Fruit fly (Drosophila melanogaster) whole organism, embryonic: Measurements from ENCODE around the gene dpr20.

Source experiments
- Abd-B ChIP-seq: fragments of 200-800 bp; sonication (Bioruptor generic); optimal IDR thresholded peaks from 2 replicates; lab custom pipeline; 2018; ENCODE audit warnings: missing biosample characterization, mild to moderate bottlenecking, missing genetic modification characterization, moderate library complexity
- Atf6 ChIP-seq: fragments of 200-800 bp; sonication (Bioruptor generic); IDR thresholded peaks from 2 replicates; pipeline ENCODE4 v1.3.6; 2022; ENCODE audit warnings: missing biosample characterization, missing genetic modification characterization
- Blimp-1 ChIP-seq: fragments of 200-800 bp; sonication (Bioruptor generic); optimal IDR thresholded peaks from 3 replicates; lab custom pipeline; 2018; ENCODE audit warnings: missing biosample characterization, missing genetic modification characterization, mild to moderate bottlenecking, moderate library complexity, missing genetic modification reagents
- CG10565 ChIP-seq: fragments of 200-800 bp; sonication (Bioruptor generic); optimal IDR thresholded peaks from 3 replicates; lab custom pipeline; 2016; ENCODE audit warnings: missing biosample characterization, mild to moderate bottlenecking, missing genetic modification characterization
- CG10654 ChIP-seq: fragments of 200-800 bp; sonication (Bioruptor generic); optimal IDR thresholded peaks from 2 replicates; lab custom pipeline; 2016; ENCODE audit warnings: missing biosample characterization, missing genetic modification characterization
- CG11085 ChIP-seq: fragments of 200-800 bp; sonication (Bioruptor generic); IDR thresholded peaks from 2 replicates; pipeline ENCODE4 v1.3.6; 2022; ENCODE audit warnings: missing biosample characterization, missing genetic modification characterization
- CG12071 ChIP-seq: fragments of 200-800 bp; sonication (Bioruptor generic); optimal IDR thresholded peaks from 3 replicates; lab custom pipeline; 2018; ENCODE audit warnings: missing biosample characterization, mild to moderate bottlenecking, missing genetic modification characterization
- CG13296 ChIP-seq: fragments of 200-800 bp; sonication (Bioruptor generic); optimal IDR thresholded peaks from 3 replicates; lab custom pipeline; 2018; ENCODE audit warnings: missing biosample characterization, mild to moderate bottlenecking, missing genetic modification characterization
- CG14441 ChIP-seq: fragments of 200-800 bp; sonication (Bioruptor generic); IDR thresholded peaks from 2 replicates; pipeline ENCODE4 v1.3.6; 2022; ENCODE audit warnings: missing biosample characterization, missing genetic modification characterization
- CG15073 ChIP-seq: fragments of 200-800 bp; sonication (Bioruptor generic); optimal IDR thresholded peaks from 2 replicates; lab custom pipeline; 2016; ENCODE audit warnings: missing biosample characterization, missing genetic modification characterization
- CG16779 ChIP-seq: fragments of 200-800 bp; sonication (Bioruptor generic); IDR thresholded peaks from 2 replicates; pipeline ENCODE4 v1.3.6; 2022; ENCODE audit warnings: missing biosample characterization, missing genetic modification characterization
- CG17802 ChIP-seq: fragments of 200-800 bp; sonication (Bioruptor generic); optimal IDR thresholded peaks from 2 replicates; lab custom pipeline; 2018; ENCODE audit warnings: missing biosample characterization, mild to moderate bottlenecking, missing genetic modification characterization, moderate library complexity
- CG31365 ChIP-seq: fragments of 200-800 bp; sonication (Bioruptor generic); optimal IDR thresholded peaks from 2 replicates; lab custom pipeline; 2018; ENCODE audit warnings: missing biosample characterization, mild to moderate bottlenecking, missing genetic modification characterization
- CG4854 ChIP-seq: fragments of 200-800 bp; sonication (Bioruptor generic); optimal IDR thresholded peaks from 2 replicates; lab custom pipeline; 2016; ENCODE audit warnings: missing biosample characterization, missing genetic modification characterization, inconsistent platforms
- CG8089 ChIP-seq: fragments of 200-800 bp; sonication (Bioruptor generic); optimal IDR thresholded peaks from 3 replicates; lab custom pipeline; 2016; ENCODE audit warnings: missing biosample characterization, missing genetic modification characterization
- CG9215 ChIP-seq: fragments of 200-800 bp; sonication (Bioruptor generic); IDR thresholded peaks from 2 replicates; pipeline ENCODE4 v1.3.6; 2022; ENCODE audit warnings: missing biosample characterization, missing genetic modification characterization
- CG9797 ChIP-seq: fragments of 200-800 bp; sonication (Bioruptor generic); optimal IDR thresholded peaks from 3 replicates; lab custom pipeline; 2018; ENCODE audit warnings: missing biosample characterization, mild to moderate bottlenecking, missing genetic modification characterization
- CTCF ChIP-seq: fragments of 200-800 bp; sonication (Bioruptor generic); optimal IDR thresholded peaks from 2 replicates; lab custom pipeline; 2017; ENCODE audit warnings: missing biosample characterization, mild to moderate bottlenecking, missing genetic modification characterization, moderate library complexity
- Dref ChIP-seq: fragments of 200-800 bp; sonication (Bioruptor generic); IDR thresholded peaks from 2 replicates; pipeline ENCODE4 v1.3.6; 2022; ENCODE audit warnings: missing biosample characterization, missing genetic modification characterization
- Eip74EF ChIP-seq, 2 experiments: fragments of 200-800 bp in 1 of 2; fragments of >200 bp in 1 of 2; sonication (Bioruptor generic) in 1 of 2; optimal IDR thresholded peaks; 2 replicates each; lab custom pipeline; 2017 to 2019; ENCODE audit warnings: missing biosample characterization in 2 of 2, missing genetic modification characterization in 2 of 2, mild to moderate bottlenecking in 1 of 2, moderate library complexity in 1 of 2
- Ets65A ChIP-seq: fragments of 200-800 bp; sonication (Bioruptor generic); peaks from one replicate; lab custom pipeline; 2016; ENCODE audit warnings: missing biosample characterization, missing genetic modification characterization
- Fer2 ChIP-seq: fragments of 200-800 bp; sonication (Bioruptor generic); optimal IDR thresholded peaks from 2 replicates; lab custom pipeline; 2018; ENCODE audit warnings: missing biosample characterization, mild to moderate bottlenecking, missing genetic modification characterization, moderate library complexity
- Hand ChIP-seq: fragments of 200-800 bp; sonication (Bioruptor generic); optimal IDR thresholded peaks from 2 replicates; lab custom pipeline; 2017; ENCODE audit warnings: mild to moderate bottlenecking, missing biosample characterization, missing genetic modification reagents, missing genetic modification characterization
- Hey ChIP-seq: fragments of 200-800 bp; sonication (Bioruptor generic); optimal IDR thresholded peaks from 3 replicates; lab custom pipeline; 2018; ENCODE audit warnings: missing biosample characterization, mild to moderate bottlenecking, missing genetic modification characterization
- Hmx ChIP-seq: fragments of 200-800 bp; sonication (Bioruptor generic); optimal IDR thresholded peaks from 2 replicates; lab custom pipeline; 2016; ENCODE audit warnings: missing biosample characterization, missing genetic modification characterization
- Hr51 ChIP-seq, 2 experiments: fragments of 200-800 bp; sonication (Bioruptor generic); optimal IDR thresholded peaks; 2 replicates in 1 of 2; 3 replicates in 1 of 2; lab custom pipeline; 2016 to 2018; ENCODE audit warnings: missing biosample characterization in 2 of 2, missing genetic modification characterization in 2 of 2, mild to moderate bottlenecking in 1 of 2, moderate library complexity in 1 of 2
- Nf-YA ChIP-seq: fragments of 200-800 bp; sonication (Bioruptor generic); IDR thresholded peaks from 2 replicates; pipeline ENCODE4 v1.3.6; 2022; ENCODE audit warnings: missing biosample characterization, missing genetic modification characterization
- NfI ChIP-seq: fragments of 200-800 bp; sonication (Bioruptor generic); optimal IDR thresholded peaks from 3 replicates; lab custom pipeline; 2018; ENCODE audit warnings: missing biosample characterization, mild to moderate bottlenecking, missing genetic modification characterization, moderate library complexity
- PHDP ChIP-seq: fragments of 200-800 bp; sonication (Bioruptor generic); optimal IDR thresholded peaks from 3 replicates; lab custom pipeline; 2018; ENCODE audit warnings: missing biosample characterization, mild to moderate bottlenecking, missing genetic modification characterization, moderate library complexity
- Pdp1 ChIP-seq, 2 experiments: fragments of 200-800 bp; sonication (Bioruptor generic); optimal IDR thresholded peaks; 3 replicates each; lab custom pipeline; 2016; ENCODE audit warnings: missing biosample characterization in 2 of 2, missing genetic modification characterization in 2 of 2, mild to moderate bottlenecking in 1 of 2, moderate library complexity in 1 of 2
- Sox100B ChIP-seq: fragments of 200-800 bp; sonication (Bioruptor generic); optimal IDR thresholded peaks from 3 replicates; lab custom pipeline; 2018; ENCODE audit warnings: missing biosample characterization, mild to moderate bottlenecking, missing genetic modification characterization
- Sry-δ ChIP-seq: fragments of 200-800 bp; sonication (Bioruptor generic); optimal IDR thresholded peaks from 2 replicates; lab custom pipeline; 2016; ENCODE audit warnings: missing biosample characterization, missing genetic modification characterization
- Vsx1 ChIP-seq: fragments of 200-800 bp; sonication (Bioruptor generic); optimal IDR thresholded peaks from 2 replicates; lab custom pipeline; 2017; ENCODE audit warnings: missing biosample characterization, mild to moderate bottlenecking, missing genetic modification characterization, missing genetic modification reagents
- ab ChIP-seq: fragments of 200-800 bp; sonication (Bioruptor generic); optimal IDR thresholded peaks from 2 replicates; lab custom pipeline; 2016; ENCODE audit warnings: missing biosample characterization, missing genetic modification characterization
- br ChIP-seq: fragments of >200 bp; optimal IDR thresholded peaks from 2 replicates; lab custom pipeline; 2017
- cwo ChIP-seq: fragments of 200-800 bp; sonication (Bioruptor generic); optimal IDR thresholded peaks from 3 replicates; lab custom pipeline; 2017; ENCODE audit warnings: missing biosample characterization, missing genetic modification characterization, mild to moderate bottlenecking, moderate library complexity, missing genetic modification reagents
- disco-r ChIP-seq: fragments of 200-800 bp; sonication (Bioruptor generic); optimal IDR thresholded peaks from 2 replicates; lab custom pipeline; 2016; ENCODE audit warnings: missing biosample characterization, missing genetic modification characterization
- ems ChIP-seq: fragments of 200-800 bp; sonication (Bioruptor generic); optimal IDR thresholded peaks from 3 replicates; lab custom pipeline; 2016; ENCODE audit warnings: missing biosample characterization, missing genetic modification characterization
- knrl ChIP-seq: fragments of 200-800 bp; sonication (Bioruptor generic); IDR thresholded peaks from 3 replicates; pipeline ENCODE4 v1.3.6; 2022; ENCODE audit warnings: missing biosample characterization, missing genetic modification characterization; ENCODE audit not compliant: partially characterized antibody
- lov ChIP-seq, 2 experiments: fragments of 200-800 bp in 1 of 2; fragments of >200 bp in 1 of 2; sonication (Bioruptor generic) in 1 of 2; IDR thresholded peaks in 1 of 2; optimal IDR thresholded peaks in 1 of 2; 2 replicates in 1 of 2; 3 replicates in 1 of 2; pipeline versions ENCODE4 v1.3.6 to Lab custom; 2017 to 2022; ENCODE audit warnings: missing biosample characterization in 1 of 2, missing genetic modification characterization in 1 of 2
- pho ChIP-seq: fragments of 200-800 bp; sonication (Bioruptor generic); optimal IDR thresholded peaks from 2 replicates; lab custom pipeline; 2016; ENCODE audit warnings: missing biosample characterization, missing genetic modification characterization
- prd ChIP-seq, 3 experiments: fragments of >200 bp in 2 of 3; fragments of 200-800 bp in 1 of 3; sonication (Bioruptor generic) in 1 of 3; optimal IDR thresholded peaks in 2 of 3; IDR thresholded peaks in 1 of 3; 2 replicates in 2 of 3; 3 replicates in 1 of 3; pipeline versions ENCODE4 v1.3.6 to Lab custom; 2017 to 2022; ENCODE audit warnings: missing biosample characterization in 1 of 3, missing genetic modification characterization in 1 of 3
- sisA ChIP-seq: fragments of 200-800 bp; sonication (Bioruptor generic); IDR thresholded peaks from 2 replicates; pipeline ENCODE4 v1.3.6; 2022; ENCODE audit warnings: missing biosample characterization, missing genetic modification characterization
- slbo ChIP-seq: fragments of 200-800 bp; sonication (Bioruptor generic); IDR thresholded peaks from 2 replicates; pipeline ENCODE4 v1.3.6; 2022; ENCODE audit warnings: missing biosample characterization, missing genetic modification characterization
- slou ChIP-seq: fragments of 200-800 bp; sonication (Bioruptor generic); optimal IDR thresholded peaks from 3 replicates; lab custom pipeline; 2016; ENCODE audit warnings: missing biosample characterization, missing genetic modification characterization
- sob ChIP-seq: fragments of 200-800 bp; sonication (Bioruptor generic); IDR thresholded peaks from 2 replicates; pipeline ENCODE4 v1.3.6; 2022; ENCODE audit warnings: missing biosample characterization, missing genetic modification characterization
- trh ChIP-seq: fragments of 200-800 bp; sonication (Bioruptor generic); optimal IDR thresholded peaks from 2 replicates; lab custom pipeline; 2016; ENCODE audit warnings: missing biosample characterization, missing genetic modification characterization
- ttk ChIP-seq: fragments of 200-800 bp; sonication (Bioruptor generic); IDR thresholded peaks from 2 replicates; pipeline ENCODE4 v2.1.2; 2022; ENCODE audit warnings: missing biosample characterization, missing genetic modification characterization
- zen ChIP-seq: fragments of 200-800 bp; sonication (Bioruptor generic); optimal IDR thresholded peaks from 3 replicates; lab custom pipeline; 2018; ENCODE audit warnings: missing biosample characterization, mild to moderate bottlenecking, missing genetic modification characterization, moderate library complexity

dpr20 gene

DNA sequence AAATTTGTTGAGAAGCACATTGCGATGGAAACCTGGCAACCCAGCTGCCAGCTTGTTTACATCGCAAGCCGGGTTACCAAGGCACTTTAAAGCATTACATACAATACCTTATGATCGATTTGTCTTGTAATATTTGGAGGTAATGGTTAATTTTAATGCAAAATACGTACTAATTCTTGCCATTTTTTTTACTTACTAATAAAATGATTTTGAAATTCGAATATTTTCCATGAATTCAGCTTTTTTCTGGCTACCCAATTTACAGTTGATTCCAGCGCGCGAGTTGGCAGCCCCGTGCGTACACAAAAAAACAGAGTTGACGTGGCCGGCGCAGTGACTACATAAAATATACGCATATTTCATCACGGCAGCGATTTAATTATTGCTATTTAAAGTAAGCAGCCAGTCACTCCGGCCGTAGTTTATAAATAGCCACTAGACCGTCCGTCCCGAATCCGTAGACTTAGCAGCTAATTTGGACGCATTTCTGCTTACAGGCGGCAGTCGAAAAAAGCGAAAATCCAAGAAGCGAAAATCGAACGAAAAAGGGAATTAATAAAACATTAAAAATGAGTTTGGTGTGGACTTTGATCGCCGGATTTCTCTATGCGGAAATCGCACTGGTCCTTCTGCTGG is 19.4 kb downstream of the dpr20 start, which contains the start of the genes CG13901 and CG13887 (continued):
- TF ChIP-seq trh (GFP tag; lab: Kevin White, UChicago) (peak; percentile 73), slbo (GFP tag; lab: Robert Waterston, UW) (peak; percentile 93), Sox100B (GFP tag; lab: Kevin White, UChicago) (no peak), br (lab: Kevin White, UChicago) (no peak), Nf-YA (peak; percentile 77), slou (GFP tag; lab: Kevin White, UChicago) (peak; percentile 86), CG12071 (peak; percentile 62), Vsx1 (GFP tag; lab: Kevin White, UChicago) (peak; percentile 75), CG13296 (peak; percentile 86), CG9797 (GFP tag; lab: Kevin White, UChicago) (peak; percentile 52), Hmx (GFP tag; lab: Kevin White, UChicago) (peak; percentile 80), ab (GFP tag; lab: Kevin White, UChicago) (peak; percentile 55), CTCF (peak; percentile 54), zen (tag; lab: Kevin White, UChicago) (peak; percentile 77), CG11085 (GFP tag; lab: Robert Waterston, UW) (peak; percentile 73), Sry-δ (peak; percentile 73), ttk (GFP tag; lab: Robert Waterston, UW) (peak; percentile 85), Blimp-1 (GFP tag; lab: Kevin White, UChicago) (peak; percentile 88), Eip74EF (GFP tag; optimal IDR thresholded peaks at IDR 0.05; lab: Kevin White, UChicago) (peak in 1 of 2 experiments; percentile 42), Abd-B (peak; percentile 94), sisA (GFP tag; lab: Robert Waterston, UW) (peak; percentile 86), cwo (GFP tag; lab: Kevin White, UChicago) (peak; percentile 83), Hr51 (GFP tag; optimal IDR thresholded peaks at IDR 0.05; lab: Kevin White, UChicago) (peak; percentile 91 to 93), CG15073 (GFP tag; lab: Kevin White, UChicago) (peak; percentile 59), NfI (peak; percentile 90), CG4854 (peak; percentile 75), Fer2 (tag; lab: Kevin White, UChicago) (peak; percentile 87), Hand (peak; percentile 65), Ets65A (GFP tag; lab: Kevin White, UChicago) (peak; percentile 99), lov (optimal IDR thresholded peaks at IDR 0.05; lab: Kevin White, UChicago) (no peak), lov (GFP tag; IDR thresholded peaks at IDR 0.05; lab: Robert Waterston, UW) (peak; percentile 79; the same call in 1 of the 3 replicates), knrl (GFP tag; lab: Robert Waterston, UW) (0 out of 3 replicates have a peak, but pooled peaks have one; percentile 54), CG17802 (peak; percentile 69), pho (GFP tag; lab: Kevin White, UChicago) (peak; percentile 95), Hey (tag; lab: Kevin White, UChicago) (no peak), Pdp1 (GFP tag; optimal IDR thresholded peaks at IDR 0.05; lab: Kevin White, UChicago) (peak; percentile 84 to 95), CG10654 (GFP tag; lab: Kevin White, UChicago) (peak; percentile 92), prd (optimal IDR thresholded peaks at IDR 0.05; lab: Kevin White, UChicago) (no peak), prd (GFP tag; IDR thresholded peaks at IDR 0.05; lab: Robert Waterston, UW) (peak; percentile 91), sob (GFP tag; lab: Robert Waterston, UW) (peak; percentile 91), CG31365 (peak; percentile 59), ems (GFP tag; lab: Kevin White, UChicago) (peak; percentile 91), CG9215 (GFP tag; lab: Robert Waterston, UW) (peak; percentile 85), CG8089 (GFP tag; lab: Kevin White, UChicago) (peak; percentile 87), Atf6 (peak; percentile 86), CG10565 (GFP tag; lab: Kevin White, UChicago) (peak; percentile 45), CG14441 (GFP tag; lab: Robert Waterston, UW) (peak; percentile 92), CG16779 (GFP tag; lab: Robert Waterston, UW) (peak; percentile 56; the same call in 1 of the 2 replicates), Dref (peak; percentile 40; the same call in 1 of the 2 replicates), disco-r (GFP tag; lab: Kevin White, UChicago) (peak; percentile 84), PHDP (tag; lab: Kevin White, UChicago) (peak; percentile 91)
